Worm (Caenorhabditis elegans) whole organism, young adult: ENCODE measurements around the gene cpr-8.

ENCODE experiments used
- B0261.1 ChIP-seq: sonication (generic microtip); optimal IDR thresholded peaks from 2 replicates; lab custom pipeline; 2016; ENCODE audit warnings: mild to moderate bottlenecking, missing genetic modification characterization, moderate library complexity, missing compliant biosample characterization
- B0336.3 ChIP-seq: fragments of 200-800 bp; sonication (Bioruptor generic); IDR thresholded peaks from 2 replicates; pipeline ENCODE4 v1.3.6; 2022; ENCODE audit warnings: missing genetic modification characterization, missing compliant biosample characterization
- F49E8.2 ChIP-seq: sonication (generic microtip); optimal IDR thresholded peaks from 3 replicates; lab custom pipeline; 2017; ENCODE audit warnings: missing genetic modification characterization, mild to moderate bottlenecking, missing compliant biosample characterization, antibody characterized with exemption, moderate library complexity; ENCODE audit not compliant: insufficient read depth
- akir-1 ChIP-seq: fragments of 200-800 bp; sonication (Bioruptor generic); optimal IDR thresholded peaks from 2 replicates; lab custom pipeline; 2018; ENCODE audit warnings: mild to moderate bottlenecking, missing genetic modification characterization, moderate library complexity, missing compliant biosample characterization
- ama-1 ChIP-seq, 3 experiments: fragments of 150-350 bp in 1 of 3; sonication (generic microtip) in 2 of 3; optimal IDR thresholded peaks; 2 replicates each; lab custom pipeline; 2014 to 2018; ENCODE audit warnings: missing biosample characterization in 2 of 3, missing genetic modification characterization in 2 of 3, missing genetic modification reagents in 2 of 3
- egl-44 ChIP-seq: fragments of 200-800 bp; sonication (Bioruptor generic); IDR thresholded peaks from 2 replicates; pipeline ENCODE4 v1.3.6; 2022; ENCODE audit warnings: missing genetic modification reagents, missing genetic modification characterization, missing compliant biosample characterization
- egrh-3 ChIP-seq: fragments of 200-800 bp; sonication (Bioruptor generic); IDR thresholded peaks from 2 replicates; pipeline ENCODE4 v1.3.6; 2022; ENCODE audit warnings: missing genetic modification reagents, missing genetic modification characterization, missing compliant biosample characterization
- hlh-12 ChIP-seq: sonication (generic microtip); optimal IDR thresholded peaks from 2 replicates; lab custom pipeline; 2016; ENCODE audit warnings: missing genetic modification characterization, missing compliant biosample characterization
- lin-35 ChIP-seq, 3 experiments: fragments of 150-350 bp in 2 of 3; sonication (generic microtip) in 1 of 3; optimal IDR thresholded peaks; 2 replicates each; lab custom pipeline; 2014 to 2018; ENCODE audit warnings: missing biosample characterization in 3 of 3, missing genetic modification characterization in 3 of 3, missing genetic modification reagents in 3 of 3
- snpc-4 ChIP-seq, 5 experiments: fragments of 150-350 bp in 1 of 5; sonication (generic microtip) in 4 of 5; optimal IDR thresholded peaks; 2 replicates each; lab custom pipeline; 2014 to 2018; ENCODE audit warnings: missing genetic modification characterization in 5 of 5, missing biosample characterization in 3 of 5, antibody characterized with exemption in 2 of 5, mild to moderate bottlenecking in 2 of 5, missing compliant biosample characterization in 2 of 5, missing genotype in 2 of 5, moderate library complexity in 2 of 5, missing genetic modification reagents in 1 of 5
- sptf-2 ChIP-seq: fragments of 200-800 bp; sonication (Bioruptor generic); optimal IDR thresholded peaks from 2 replicates; lab custom pipeline; 2018; ENCODE audit warnings: mild to moderate bottlenecking, missing genetic modification characterization, missing compliant biosample characterization
- unc-130 ChIP-seq: sonication (generic microtip); optimal IDR thresholded peaks from 2 replicates; lab custom pipeline; 2016; ENCODE audit warnings: missing genetic modification reagents, missing genetic modification characterization, missing compliant biosample characterization

DNA sequence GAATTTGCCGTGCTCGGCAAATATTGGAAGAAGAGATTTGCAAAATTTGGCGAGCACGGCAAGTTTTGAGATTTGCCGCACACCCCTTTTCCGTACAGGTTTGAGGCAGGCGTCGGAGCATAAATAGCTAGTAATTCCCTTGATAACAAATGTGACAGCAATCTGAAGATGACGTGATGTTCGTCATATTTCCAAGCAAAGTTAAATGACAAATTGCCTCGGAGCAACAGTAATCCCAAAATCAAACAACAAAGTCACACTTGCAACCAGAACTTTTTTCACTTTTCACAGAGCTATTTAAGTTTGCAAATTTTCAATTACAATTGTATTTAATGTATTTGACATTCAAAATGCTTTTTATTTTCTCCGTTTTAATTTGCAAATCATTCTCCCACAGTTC is 44.9 kb downstream of the cpr-8 start, which contains the start of gene F25A2.1:
- no peak for TF ChIP-seq sptf-2 (GFP tag; lab: Kevin White, UChicago)
- no peak for TF ChIP-seq egl-44
- no peak for TF ChIP-seq ama-1 (optimal IDR thresholded peaks at IDR 0.05; lab: Kevin White, UChicago)
- TF ChIP-seq ama-1 (GFP tag; optimal IDR thresholded peaks at IDR 0.05; lab: Kevin White, UChicago): no peak
- TF ChIP-seq akir-1 (GFP tag; lab: Kevin White, UChicago): no peak
- TF ChIP-seq unc-130 (GFP tag; lab: Kevin White, UChicago): no peak
- no peak for TF ChIP-seq lin-35 (GFP tag; optimal IDR thresholded peaks at IDR 0.05; lab: Kevin White, UChicago)
- TF ChIP-seq egrh-3 (GFP tag; lab: Robert Waterston, UW): no peak
- TF ChIP-seq B0261.1: no peak
- no peak for TF ChIP-seq hlh-12 (tag; lab: Kevin White, UChicago)
- no peak for TF ChIP-seq snpc-4 (GFP tag; optimal IDR thresholded peaks at IDR 0.05; lab: Kevin White, UChicago)
- no peak for TF ChIP-seq snpc-4 (tag; optimal IDR thresholded peaks at IDR 0.05; lab: Kevin White, UChicago)
- no peak for TF ChIP-seq B0336.3 (GFP tag; lab: Robert Waterston, UW)
- TF ChIP-seq F49E8.2: no peak
